Fruit fly (Drosophila melanogaster) whole organism, embryonic: Measurements from ENCODE around the gene CG34298.
A peak's percentile ranks its signal among the peaks of the same experiment; 100 is the strongest.

Experiments used
- Asciz ChIP-seq: fragments of 200-800 bp; sonication (Bioruptor generic); optimal IDR thresholded peaks from 2 replicates; lab custom pipeline; 2017; ENCODE audit warnings: missing biosample characterization, mild to moderate bottlenecking, missing genetic modification characterization, missing genetic modification reagents
- Bgb ChIP-seq: fragments of 200-800 bp; sonication (Bioruptor generic); IDR thresholded peaks from 2 replicates; pipeline ENCODE4 v1.3.6; 2022; ENCODE audit warnings: missing biosample characterization, missing genetic modification characterization; ENCODE audit not compliant: partially characterized antibody
- C15 ChIP-seq: fragments of 200-800 bp; sonication (Bioruptor generic); IDR thresholded peaks from 3 replicates; pipeline ENCODE4 v1.3.6; 2022; ENCODE audit warnings: missing biosample characterization, missing genetic modification characterization
- CG10147 ChIP-seq: fragments of 200-800 bp; sonication (Bioruptor generic); optimal IDR thresholded peaks from 2 replicates; lab custom pipeline; 2019; ENCODE audit warnings: missing biosample characterization, mild to moderate bottlenecking, missing genetic modification characterization, moderate library complexity
- CG15601 ChIP-seq: fragments of 200-800 bp; sonication (Bioruptor generic); optimal IDR thresholded peaks from 3 replicates; lab custom pipeline; 2019; ENCODE audit warnings: missing biosample characterization, mild to moderate bottlenecking, missing genetic modification characterization, moderate library complexity
- CG17829 ChIP-seq: fragments of 200-800 bp; optimal IDR thresholded peaks from 2 replicates; lab custom pipeline; 2019; ENCODE audit warnings: missing biosample characterization, mild to moderate bottlenecking, missing genetic modification characterization, moderate library complexity
- CG18011 ChIP-seq: fragments of 200-800 bp; sonication (Bioruptor generic); optimal IDR thresholded peaks from 2 replicates; lab custom pipeline; 2017; ENCODE audit warnings: missing biosample characterization, missing genetic modification characterization, mild to moderate bottlenecking, moderate library complexity, missing genotype
- CG34422 ChIP-seq: fragments of 200-800 bp; sonication (Bioruptor generic); IDR thresholded peaks from 3 replicates; pipeline ENCODE4 v1.3.6; 2022; ENCODE audit warnings: missing biosample characterization, missing genetic modification characterization
- CG42726 ChIP-seq: fragments of 200-800 bp; sonication (Bioruptor generic); IDR thresholded peaks from 2 replicates; pipeline ENCODE4 v1.3.6; 2022; ENCODE audit warnings: missing biosample characterization, missing genetic modification characterization; ENCODE audit not compliant: partially characterized antibody
- CG6654 ChIP-seq: fragments of 200-800 bp; sonication (Bioruptor generic); optimal IDR thresholded peaks from 2 replicates; lab custom pipeline; 2017; ENCODE audit warnings: missing biosample characterization, mild to moderate bottlenecking, missing genetic modification characterization
- CG6854 ChIP-seq: fragments of 200-800 bp; sonication (Bioruptor generic); optimal IDR thresholded peaks from 3 replicates; lab custom pipeline; 2017; ENCODE audit warnings: missing biosample characterization, mild to moderate bottlenecking, missing genetic modification characterization
- CG7357 ChIP-seq: fragments of 200-800 bp; sonication (Bioruptor generic); IDR thresholded peaks from 3 replicates; pipeline ENCODE4 v1.3.6; 2022; ENCODE audit warnings: missing biosample characterization, missing genetic modification characterization
- CG7839 ChIP-seq: fragments of 200-800 bp; sonication (Bioruptor generic); optimal IDR thresholded peaks from 3 replicates; lab custom pipeline; 2018; ENCODE audit warnings: missing biosample characterization, mild to moderate bottlenecking, missing genetic modification characterization, moderate library complexity
- CG8388 ChIP-seq: fragments of 200-800 bp; sonication (Bioruptor generic); optimal IDR thresholded peaks from 2 replicates; lab custom pipeline; 2019; ENCODE audit warnings: missing biosample characterization, mild to moderate bottlenecking, missing genetic modification characterization, moderate library complexity
- Chrac-16 ChIP-seq: fragments of 200-800 bp; sonication (Bioruptor generic); optimal IDR thresholded peaks from 3 replicates; lab custom pipeline; 2016; ENCODE audit warnings: missing biosample characterization, missing genetic modification characterization
- Dip3 ChIP-seq: fragments of 200-800 bp; sonication (Bioruptor generic); optimal IDR thresholded peaks from 3 replicates; lab custom pipeline; 2016; ENCODE audit warnings: missing biosample characterization, missing genetic modification characterization
- Drgx ChIP-seq: fragments of 200-800 bp; sonication (Bioruptor generic); IDR thresholded peaks from 2 replicates; pipeline ENCODE4 v1.3.6; 2022; ENCODE audit warnings: missing biosample characterization, missing genetic modification characterization
- E2f2 ChIP-seq: fragments of 200-800 bp; sonication (Bioruptor generic); IDR thresholded peaks from 2 replicates; pipeline ENCODE4 v1.3.6; 2022; ENCODE audit warnings: missing biosample characterization, missing genetic modification characterization
- ERR ChIP-seq: fragments of 200-800 bp; sonication (Bioruptor generic); optimal IDR thresholded peaks from 2 replicates; lab custom pipeline; 2016; ENCODE audit warnings: missing biosample characterization, missing genetic modification characterization
- Ets65A ChIP-seq: fragments of 200-800 bp; sonication (Bioruptor generic); peaks from one replicate; lab custom pipeline; 2016; ENCODE audit warnings: missing biosample characterization, missing genetic modification characterization
- Hr51 ChIP-seq, 2 experiments: fragments of 200-800 bp; sonication (Bioruptor generic); optimal IDR thresholded peaks; 2 replicates in 1 of 2; 3 replicates in 1 of 2; lab custom pipeline; 2016 to 2018; ENCODE audit warnings: missing biosample characterization in 2 of 2, missing genetic modification characterization in 2 of 2, mild to moderate bottlenecking in 1 of 2, moderate library complexity in 1 of 2
- Neu2 ChIP-seq: fragments of 200-800 bp; sonication (Bioruptor generic); optimal IDR thresholded peaks from 3 replicates; lab custom pipeline; 2016; ENCODE audit warnings: missing biosample characterization, missing genetic modification characterization, borderline replicate concordance
- Nf-YB ChIP-seq: fragments of 200-800 bp; sonication (Bioruptor generic); optimal IDR thresholded peaks from 3 replicates; lab custom pipeline; 2019; ENCODE audit warnings: missing biosample characterization, mild to moderate bottlenecking, missing genetic modification characterization, moderate library complexity
- Nf-YC ChIP-seq: fragments of 200-800 bp; optimal IDR thresholded peaks from 3 replicates; lab custom pipeline; 2019; ENCODE audit warnings: missing biosample characterization, mild to moderate bottlenecking, missing genetic modification characterization, moderate library complexity
- PHDP ChIP-seq: fragments of 200-800 bp; sonication (Bioruptor generic); optimal IDR thresholded peaks from 3 replicates; lab custom pipeline; 2018; ENCODE audit warnings: missing biosample characterization, mild to moderate bottlenecking, missing genetic modification characterization, moderate library complexity
- YL-1 ChIP-seq: fragments of 200-800 bp; sonication (Bioruptor generic); optimal IDR thresholded peaks from 3 replicates; lab custom pipeline; 2017; ENCODE audit warnings: missing biosample characterization, mild to moderate bottlenecking, missing genetic modification characterization
- al ChIP-seq: fragments of 200-800 bp; sonication (Bioruptor generic); IDR thresholded peaks from 2 replicates; pipeline ENCODE4 v1.3.6; 2022; ENCODE audit warnings: missing biosample characterization, missing genetic modification characterization
- dimm ChIP-seq: fragments of 200-800 bp; sonication (Bioruptor generic); IDR thresholded peaks from 2 replicates; pipeline ENCODE4 v1.3.6; 2022; ENCODE audit warnings: missing biosample characterization, missing genetic modification characterization
- disco-r ChIP-seq: fragments of 200-800 bp; sonication (Bioruptor generic); optimal IDR thresholded peaks from 2 replicates; lab custom pipeline; 2016; ENCODE audit warnings: missing biosample characterization, missing genetic modification characterization
- ewg ChIP-seq: fragments of 200-800 bp; sonication (Bioruptor generic); optimal IDR thresholded peaks from 3 replicates; lab custom pipeline; 2017; ENCODE audit warnings: mild to moderate bottlenecking, missing biosample characterization, missing genetic modification reagents, missing genetic modification characterization
- fd3F ChIP-seq: fragments of 200-800 bp; sonication (Bioruptor generic); optimal IDR thresholded peaks from 2 replicates; lab custom pipeline; 2018; ENCODE audit warnings: missing biosample characterization, mild to moderate bottlenecking, missing genetic modification characterization, moderate library complexity
- fd64A ChIP-seq: fragments of 200-800 bp; sonication (Bioruptor generic); optimal IDR thresholded peaks from 3 replicates; lab custom pipeline; 2018; ENCODE audit warnings: missing biosample characterization, mild to moderate bottlenecking, missing genetic modification characterization
- gcm ChIP-seq: fragments of 200-800 bp; sonication (Bioruptor generic); optimal IDR thresholded peaks from 2 replicates; lab custom pipeline; 2019; ENCODE audit warnings: missing biosample characterization, mild to moderate bottlenecking, missing genetic modification characterization, moderate library complexity
- hbn ChIP-seq: fragments of 200-800 bp; sonication (Bioruptor generic); IDR thresholded peaks from 2 replicates; pipeline ENCODE4 v1.3.6; 2022; ENCODE audit warnings: missing biosample characterization, missing genetic modification characterization; ENCODE audit not compliant: partially characterized antibody
- her ChIP-seq: fragments of 200-800 bp; sonication (Bioruptor generic); optimal IDR thresholded peaks from 2 replicates; lab custom pipeline; 2016; ENCODE audit warnings: missing biosample characterization, missing genetic modification characterization
- inv ChIP-seq: fragments of 200-800 bp; sonication (Bioruptor generic); IDR thresholded peaks from 2 replicates; pipeline ENCODE4 v1.3.6; 2022; ENCODE audit warnings: missing biosample characterization, missing genetic modification characterization; ENCODE audit not compliant: partially characterized antibody
- jigr1 ChIP-seq: fragments of 200-800 bp; sonication (Bioruptor generic); IDR thresholded peaks from 3 replicates; pipeline ENCODE4 v1.3.6; 2022; ENCODE audit warnings: missing biosample characterization, missing genetic modification characterization
- pros ChIP-seq: fragments of 200-800 bp; sonication (Bioruptor generic); optimal IDR thresholded peaks from 3 replicates; lab custom pipeline; 2019; ENCODE audit warnings: missing biosample characterization, mild to moderate bottlenecking, missing genetic modification characterization, moderate library complexity
- row ChIP-seq: fragments of 200-800 bp; sonication (Bioruptor generic); IDR thresholded peaks from 3 replicates; pipeline ENCODE4 v1.3.6; 2022; ENCODE audit warnings: missing biosample characterization, missing genetic modification characterization
- seq ChIP-seq: fragments of 200-800 bp; sonication (Bioruptor generic); IDR thresholded peaks from 2 replicates; pipeline ENCODE4 v1.3.6; 2022; ENCODE audit warnings: missing biosample characterization, missing genetic modification characterization
- sisA ChIP-seq: fragments of 200-800 bp; sonication (Bioruptor generic); IDR thresholded peaks from 2 replicates; pipeline ENCODE4 v1.3.6; 2022; ENCODE audit warnings: missing biosample characterization, missing genetic modification characterization
- ttk ChIP-seq: fragments of 200-800 bp; sonication (Bioruptor generic); IDR thresholded peaks from 2 replicates; pipeline ENCODE4 v2.1.2; 2022; ENCODE audit warnings: missing biosample characterization, missing genetic modification characterization
- vvl ChIP-seq: fragments of 200-800 bp; sonication (Bioruptor generic); IDR thresholded peaks from 2 replicates; pipeline ENCODE4 v1.3.6; 2022; ENCODE audit warnings: missing biosample characterization, missing genetic modification characterization

Gene CG34298

DNA sequence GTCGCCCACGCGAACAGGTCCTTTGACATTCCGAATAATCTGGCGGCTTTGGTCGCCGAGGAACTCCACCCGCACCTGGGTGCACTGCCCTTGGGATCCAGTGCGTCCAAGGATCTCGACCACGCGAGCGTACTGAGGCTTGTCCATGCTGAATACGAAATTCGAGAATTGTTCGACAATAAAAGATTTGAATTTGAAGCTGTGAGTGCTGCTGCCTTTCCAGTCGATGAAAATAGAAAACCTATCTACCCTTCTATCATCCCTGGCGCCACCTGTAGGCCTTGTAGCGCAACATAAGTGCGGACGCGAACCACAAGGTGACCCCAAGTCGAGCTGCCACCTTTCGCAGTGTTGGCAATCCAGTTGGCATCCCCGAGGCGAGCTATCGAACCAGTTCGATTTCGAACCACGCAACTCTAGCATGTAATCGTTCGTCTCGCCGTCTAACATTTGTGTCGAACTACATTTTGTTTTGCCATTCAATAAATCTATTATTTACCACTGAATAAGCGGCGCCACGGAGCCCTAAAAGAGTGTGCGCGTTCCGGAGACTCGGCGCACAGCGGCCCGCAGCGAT is 22.9 kb downstream of the CG34298 start, which contains the start of the genes RpS28a and Axn (continued):
- peak; percentile 94 for TF ChIP-seq ERR (GFP tag; lab: Kevin White, UChicago)
- TF ChIP-seq row (GFP tag; lab: Robert Waterston, UW) = peak; percentile 26; the same call in 2 of the 3 replicates
- TF ChIP-seq CG7357 (GFP tag; lab: Robert Waterston, UW) = no peak
- no peak for TF ChIP-seq her
- TF ChIP-seq CG10147 (GFP tag; lab: Kevin White, UChicago) = no peak
- TF ChIP-seq sisA (GFP tag; lab: Robert Waterston, UW) = peak; percentile 33; the same call in 1 of the 2 replicates
- no peak for TF ChIP-seq Asciz (GFP tag; lab: Kevin White, UChicago)
- TF ChIP-seq Ets65A (GFP tag; lab: Kevin White, UChicago) = peak; percentile 51
- TF ChIP-seq YL-1 (GFP tag; lab: Kevin White, UChicago) = peak; percentile 58

DNA sequence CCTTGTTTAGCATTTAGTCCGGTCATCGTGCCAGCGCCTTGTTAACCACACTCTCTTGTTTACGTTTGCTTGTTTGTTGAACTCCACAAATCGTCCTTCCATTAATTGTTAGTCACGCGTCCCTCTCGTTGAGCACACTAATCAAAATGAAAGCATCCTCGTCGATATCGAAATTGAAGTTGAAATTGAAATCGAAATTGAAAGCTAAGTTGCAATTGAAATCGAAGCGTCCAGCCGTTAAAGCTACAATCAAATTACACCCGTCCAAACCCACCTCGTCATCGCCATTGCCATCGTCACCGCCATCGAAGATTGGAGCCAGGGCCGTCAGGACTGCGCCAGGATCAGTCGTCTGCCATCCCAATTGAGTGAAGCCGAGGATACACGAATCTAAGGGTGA is 23.9 kb downstream of the CG34298 start:
- TF ChIP-seq CG15601 (tag; lab: Kevin White, UChicago) = peak; percentile 97
- no peak for TF ChIP-seq disco-r
- TF ChIP-seq vvl = 0 out of 2 replicates have a peak, but pooled peaks have one; percentile 8

- TF ChIP-seq Nf-YC (tag; lab: Kevin White, UChicago) (peak; percentile 96), CG17829 (tag; lab: Kevin White, UChicago) (no peak), Dip3 (GFP tag; lab: Kevin White, UChicago) (no peak), pros (GFP tag; lab: Kevin White, UChicago) (peak; percentile 77), seq (GFP tag; lab: Robert Waterston, UW) (peak; percentile 59; the same call in 1 of the 2 replicates), Bgb (GFP tag; lab: Robert Waterston, UW) (0 out of 2 replicates have a peak, but pooled peaks have one; percentile 25), Nf-YB (GFP tag; lab: Kevin White, UChicago) (peak; percentile 96)
- TF ChIP-seq, all 482 proteins: peak for 5
Observed at dm6 chr3R:30030061-30030460, 30.5 kb downstream of the CG34298 start.

- no peak for TF ChIP-seq fd3F (GFP tag; lab: Kevin White, UChicago)
- TF ChIP-seq gcm (GFP tag; lab: Kevin White, UChicago) = peak; percentile 92
Observed at dm6 chr3R:30032281-30032680, 32.7 kb downstream of the CG34298 start.

- TF ChIP-seq CG7839 (tag; lab: Kevin White, UChicago) (no peak), CG8388 (GFP tag; lab: Kevin White, UChicago) (no peak), ewg (GFP tag; lab: Kevin White, UChicago) (no peak), ttk (no peak), CG6654 (no peak), fd64A (GFP tag; lab: Kevin White, UChicago) (no peak), disco-r (no peak), CG6854 (no peak), Hr51 (GFP tag; optimal IDR thresholded peaks at IDR 0.05; lab: Kevin White, UChicago) (no peak), CG34422 (GFP tag; lab: Robert Waterston, UW) (no peak), Chrac-16 (GFP tag; lab: Kevin White, UChicago) (no peak), PHDP (no peak), CG18011 (GFP tag; lab: Kevin White, UChicago) (no peak), al (no peak), hbn (GFP tag; lab: Robert Waterston, UW) (peak; percentile 55; the same call in 1 of the 2 replicates), inv (GFP tag; lab: Robert Waterston, UW) (peak; percentile 27), dimm (no peak), CG42726 (no peak; the same call in 1 of the 2 replicates), C15 (GFP tag; lab: Robert Waterston, UW) (no peak), Drgx (GFP tag; lab: Robert Waterston, UW) (no peak), E2f2 (peak; percentile 87), Neu2 (no peak), jigr1 (no peak)
Observed at dm6 chr3R:30036609-30037008, 37.0 kb downstream of the CG34298 start, which contains the start of gene ZIPIC. Gene ZIPIC (minus strand): TSS chr3R:30036870.
